Worm (Caenorhabditis elegans) whole organism, young adult: ENCODE measurements around the gene W09D10.4.

Source experiments
- Y53G8AR.9 ChIP-seq: fragments of 200-800 bp; sonication (Bioruptor generic); conservative IDR thresholded peaks from 2 replicates; pipeline ENCODE4 v1.3.6; 2022; ENCODE audit warnings: missing genetic modification reagents, missing genetic modification characterization, missing compliant biosample characterization
- hlh-26 ChIP-seq: fragments of 200-800 bp; sonication (Bioruptor generic); conservative IDR thresholded peaks from 2 replicates; pipeline ENCODE4 v1.3.6; 2022; ENCODE audit warnings: missing genetic modification reagents, missing genetic modification characterization, missing compliant biosample characterization
- mxl-1 ChIP-seq: sonication (generic microtip); optimal IDR thresholded peaks from 2 replicates; lab custom pipeline; 2016; ENCODE audit warnings: missing genetic modification characterization, missing compliant biosample characterization

DNA sequence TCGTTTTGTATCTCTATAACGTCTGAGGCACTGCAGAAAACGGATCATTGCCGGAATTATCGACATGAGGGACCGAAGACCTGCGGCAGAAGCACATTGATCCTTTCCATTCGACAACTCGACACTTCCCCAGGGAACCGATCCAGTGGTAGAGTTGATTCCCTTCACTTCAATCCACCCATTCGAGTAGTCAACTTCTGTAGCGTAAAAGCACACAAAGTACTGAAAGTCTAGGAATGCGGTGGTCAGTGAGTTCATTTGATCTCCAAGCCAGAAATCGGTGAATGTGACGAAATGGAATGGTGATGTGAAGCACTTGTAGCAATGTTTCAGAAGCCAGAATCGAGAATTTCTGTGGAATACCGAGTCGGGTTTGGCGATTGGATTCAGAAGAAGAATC lies 11.5 kb downstream of the W09D10.4 start:
- TF ChIP-seq mxl-1 (tag; lab: Kevin White, UChicago) (no peak), hlh-26 (no peak), Y53G8AR.9 (GFP tag; lab: Robert Waterston, UW) (no peak)
